Fruit fly (Drosophila melanogaster) whole organism, embryonic: ENCODE data around the gene Ppcs.

Source experiments
- B-H1 ChIP-seq: fragments of 200-800 bp; sonication (Bioruptor generic); IDR thresholded peaks from 3 replicates; pipeline ENCODE4 v1.3.6; 2022; ENCODE audit warnings: missing biosample characterization, missing genetic modification characterization
- B-H2 ChIP-seq: fragments of 200-800 bp; sonication (Bioruptor generic); optimal IDR thresholded peaks from 2 replicates; lab custom pipeline; 2018; ENCODE audit warnings: missing biosample characterization, mild to moderate bottlenecking, missing genetic modification characterization
- BEAF-32 ChIP-seq: fragments of 200-800 bp; sonication (Bioruptor generic); optimal IDR thresholded peaks from 3 replicates; lab custom pipeline; 2017; ENCODE audit warnings: missing biosample characterization, missing genetic modification characterization, mild to moderate bottlenecking, moderate library complexity, missing genetic modification reagents
- CG10431 ChIP-seq: fragments of 200-800 bp; sonication (Bioruptor generic); optimal IDR thresholded peaks from 3 replicates; lab custom pipeline; 2018; ENCODE audit warnings: missing biosample characterization, mild to moderate bottlenecking, missing genetic modification characterization
- CG10462 ChIP-seq: fragments of 200-800 bp; sonication (Bioruptor generic); optimal IDR thresholded peaks from 2 replicates; lab custom pipeline; 2016; ENCODE audit warnings: missing biosample characterization, missing genetic modification characterization
- CG12071 ChIP-seq: fragments of 200-800 bp; sonication (Bioruptor generic); optimal IDR thresholded peaks from 3 replicates; lab custom pipeline; 2018; ENCODE audit warnings: missing biosample characterization, mild to moderate bottlenecking, missing genetic modification characterization
- CG1233 ChIP-seq: fragments of 200-800 bp; sonication (Bioruptor generic); optimal IDR thresholded peaks from 4 replicates; lab custom pipeline; 2018; ENCODE audit warnings: missing biosample characterization, mild to moderate bottlenecking, missing genetic modification characterization
- CG13894 ChIP-seq: fragments of 200-800 bp; sonication (Bioruptor generic); optimal IDR thresholded peaks from 3 replicates; lab custom pipeline; 2018; ENCODE audit warnings: missing biosample characterization, mild to moderate bottlenecking, missing genetic modification characterization, moderate library complexity
- CG16815 ChIP-seq: fragments of 200-800 bp; sonication (Bioruptor generic); optimal IDR thresholded peaks from 3 replicates; lab custom pipeline; 2017; ENCODE audit warnings: missing biosample characterization, mild to moderate bottlenecking, missing genetic modification characterization
- CG17328 ChIP-seq: fragments of 200-800 bp; sonication (Bioruptor generic); IDR thresholded peaks from 2 replicates; pipeline ENCODE4 v1.3.6; 2022; ENCODE audit warnings: missing biosample characterization, missing genetic modification characterization
- CG17385 ChIP-seq: fragments of 200-800 bp; sonication (Bioruptor generic); optimal IDR thresholded peaks from 3 replicates; lab custom pipeline; 2018; ENCODE audit warnings: missing biosample characterization, mild to moderate bottlenecking, missing genetic modification characterization
- CG17829 ChIP-seq: fragments of 200-800 bp; optimal IDR thresholded peaks from 2 replicates; lab custom pipeline; 2019; ENCODE audit warnings: missing biosample characterization, mild to moderate bottlenecking, missing genetic modification characterization, moderate library complexity
- CG1832 ChIP-seq: fragments of 200-800 bp; sonication (Bioruptor generic); optimal IDR thresholded peaks from 2 replicates; lab custom pipeline; 2017; ENCODE audit warnings: missing biosample characterization, mild to moderate bottlenecking, missing genetic modification characterization, inconsistent platforms
- CG18764 ChIP-seq: fragments of 200-800 bp; sonication (Bioruptor generic); optimal IDR thresholded peaks from 3 replicates; lab custom pipeline; 2016; ENCODE audit warnings: missing biosample characterization, missing genetic modification characterization
- CG2129 ChIP-seq: fragments of 200-800 bp; sonication (Bioruptor generic); IDR thresholded peaks from 2 replicates; pipeline ENCODE4 v1.3.6; 2022; ENCODE audit warnings: missing biosample characterization, missing genetic modification characterization; ENCODE audit not compliant: partially characterized antibody
- CG2712 ChIP-seq: fragments of 200-800 bp; optimal IDR thresholded peaks from 3 replicates; lab custom pipeline; 2019; ENCODE audit warnings: missing biosample characterization, mild to moderate bottlenecking, missing genetic modification characterization, moderate library complexity
- CG31365 ChIP-seq: fragments of 200-800 bp; sonication (Bioruptor generic); optimal IDR thresholded peaks from 2 replicates; lab custom pipeline; 2018; ENCODE audit warnings: missing biosample characterization, mild to moderate bottlenecking, missing genetic modification characterization
- CG32772 ChIP-seq: fragments of 200-800 bp; sonication (Bioruptor generic); IDR thresholded peaks from 2 replicates; pipeline ENCODE4 v1.3.6; 2022; ENCODE audit warnings: missing biosample characterization, missing genetic modification characterization
- CG3407 ChIP-seq: fragments of 200-800 bp; sonication (Bioruptor generic); optimal IDR thresholded peaks from 2 replicates; lab custom pipeline; 2018; ENCODE audit warnings: missing biosample characterization, mild to moderate bottlenecking, missing genetic modification characterization
- CG4328 ChIP-seq: fragments of 200-800 bp; sonication (Bioruptor generic); optimal IDR thresholded peaks from 3 replicates; lab custom pipeline; 2017; ENCODE audit warnings: missing biosample characterization, missing genetic modification reagents, missing genetic modification characterization
- CG7556 ChIP-seq: fragments of 200-800 bp; sonication (Bioruptor generic); optimal IDR thresholded peaks from 2 replicates; lab custom pipeline; 2017; ENCODE audit warnings: missing biosample characterization, mild to moderate bottlenecking, missing genetic modification characterization
- CG7987 ChIP-seq: fragments of 200-800 bp; sonication (Bioruptor generic); optimal IDR thresholded peaks from 2 replicates; lab custom pipeline; 2018; ENCODE audit warnings: missing biosample characterization, mild to moderate bottlenecking, missing genetic modification characterization, moderate library complexity
- D19B ChIP-seq: fragments of 200-800 bp; sonication (Bioruptor generic); optimal IDR thresholded peaks from 2 replicates; lab custom pipeline; 2017; ENCODE audit warnings: missing biosample characterization, mild to moderate bottlenecking, missing genetic modification characterization
- Dip3 ChIP-seq: fragments of 200-800 bp; sonication (Bioruptor generic); optimal IDR thresholded peaks from 3 replicates; lab custom pipeline; 2016; ENCODE audit warnings: missing biosample characterization, missing genetic modification characterization
- Elba2 ChIP-seq: fragments of 200-800 bp; sonication (Bioruptor generic); optimal IDR thresholded peaks from 3 replicates; lab custom pipeline; 2016; ENCODE audit warnings: missing biosample characterization, missing genetic modification characterization
- H2.0 ChIP-seq: fragments of 200-800 bp; sonication (Bioruptor generic); IDR thresholded peaks from 2 replicates; pipeline ENCODE4 v1.3.6; 2022; ENCODE audit warnings: missing biosample characterization, missing genetic modification characterization
- Hr3 ChIP-seq: fragments of 200-800 bp; sonication (Bioruptor generic); optimal IDR thresholded peaks from 3 replicates; lab custom pipeline; 2016; ENCODE audit warnings: missing biosample characterization, missing genetic modification characterization
- Hr39 ChIP-seq: fragments of >200 bp; optimal IDR thresholded peaks from 2 replicates; lab custom pipeline; 2017
- NC2β ChIP-seq: fragments of 200-800 bp; sonication (Bioruptor generic); optimal IDR thresholded peaks from 2 replicates; lab custom pipeline; 2016; ENCODE audit warnings: missing biosample characterization, missing genetic modification characterization
- Neu2 ChIP-seq: fragments of 200-800 bp; sonication (Bioruptor generic); optimal IDR thresholded peaks from 3 replicates; lab custom pipeline; 2016; ENCODE audit warnings: missing biosample characterization, missing genetic modification characterization, borderline replicate concordance
- NfI ChIP-seq: fragments of 200-800 bp; sonication (Bioruptor generic); optimal IDR thresholded peaks from 3 replicates; lab custom pipeline; 2018; ENCODE audit warnings: missing biosample characterization, mild to moderate bottlenecking, missing genetic modification characterization, moderate library complexity
- Opbp ChIP-seq: fragments of 200-800 bp; sonication (Bioruptor generic); IDR thresholded peaks from 3 replicates; pipeline ENCODE4 v1.3.6; 2022; ENCODE audit warnings: missing biosample characterization, missing genetic modification characterization; ENCODE audit not compliant: partially characterized antibody
- Ptx1 ChIP-seq: fragments of 200-800 bp; sonication (Bioruptor generic); IDR thresholded peaks from 2 replicates; pipeline ENCODE4 v1.3.6; 2022; ENCODE audit warnings: missing biosample characterization, missing genetic modification characterization
- Stat92E ChIP-seq, 3 experiments: fragments of >200 bp in 2 of 3; fragments of 200-800 bp in 1 of 3; sonication (Bioruptor generic) in 1 of 3; optimal IDR thresholded peaks; 2 replicates each; lab custom pipeline; 2017 to 2019; ENCODE audit warnings: missing biosample characterization in 3 of 3, missing genetic modification characterization in 3 of 3, mild to moderate bottlenecking in 1 of 3, moderate library complexity in 1 of 3
- amos ChIP-seq: fragments of 200-800 bp; sonication (Bioruptor generic); IDR thresholded peaks from 2 replicates; pipeline ENCODE4 v1.3.6; 2022; ENCODE audit warnings: missing biosample characterization, missing genetic modification characterization; ENCODE audit not compliant: partially characterized antibody
- ash1 ChIP-seq: fragments of 200-800 bp; sonication (Bioruptor generic); optimal IDR thresholded peaks from 2 replicates; lab custom pipeline; 2018; ENCODE audit warnings: missing biosample characterization, mild to moderate bottlenecking, missing genetic modification characterization
- croc ChIP-seq: fragments of 200-800 bp; sonication (Bioruptor generic); conservative IDR thresholded peaks from 3 replicates; pipeline ENCODE4 v1.3.6; 2022; ENCODE audit warnings: missing biosample characterization, missing genetic modification characterization
- dmrt11E ChIP-seq: fragments of 200-800 bp; sonication (Bioruptor generic); optimal IDR thresholded peaks from 3 replicates; lab custom pipeline; 2018; ENCODE audit warnings: missing biosample characterization, mild to moderate bottlenecking, missing genetic modification characterization, moderate library complexity
- esg ChIP-seq: fragments of 200-800 bp; sonication (Bioruptor generic); conservative IDR thresholded peaks from 2 replicates; pipeline ENCODE4 v1.3.6; 2022; ENCODE audit warnings: missing biosample characterization, missing genetic modification characterization
- gce ChIP-seq: fragments of 200-800 bp; sonication (Bioruptor generic); IDR thresholded peaks from 3 replicates; pipeline ENCODE4 v1.3.6; 2022; ENCODE audit warnings: missing biosample characterization, missing genetic modification characterization
- hbn ChIP-seq: fragments of 200-800 bp; sonication (Bioruptor generic); IDR thresholded peaks from 2 replicates; pipeline ENCODE4 v1.3.6; 2022; ENCODE audit warnings: missing biosample characterization, missing genetic modification characterization; ENCODE audit not compliant: partially characterized antibody
- her ChIP-seq: fragments of 200-800 bp; sonication (Bioruptor generic); optimal IDR thresholded peaks from 2 replicates; lab custom pipeline; 2016; ENCODE audit warnings: missing biosample characterization, missing genetic modification characterization
- knrl ChIP-seq: fragments of 200-800 bp; sonication (Bioruptor generic); IDR thresholded peaks from 3 replicates; pipeline ENCODE4 v1.3.6; 2022; ENCODE audit warnings: missing biosample characterization, missing genetic modification characterization; ENCODE audit not compliant: partially characterized antibody
- mirr ChIP-seq: fragments of 200-800 bp; sonication (Bioruptor generic); optimal IDR thresholded peaks from 3 replicates; lab custom pipeline; 2018; ENCODE audit warnings: missing biosample characterization, mild to moderate bottlenecking, missing genetic modification characterization
- peb ChIP-seq: fragments of 200-800 bp; sonication (Bioruptor generic); IDR thresholded peaks from 2 replicates; pipeline ENCODE4 v1.3.6; 2022; ENCODE audit warnings: missing biosample characterization, missing genetic modification characterization
- pita ChIP-seq: fragments of 200-800 bp; sonication (Bioruptor generic); optimal IDR thresholded peaks from 2 replicates; lab custom pipeline; 2017; ENCODE audit warnings: missing biosample characterization, mild to moderate bottlenecking, missing genetic modification characterization
- pnt ChIP-seq: fragments of 200-800 bp; sonication (Bioruptor generic); optimal IDR thresholded peaks from 3 replicates; lab custom pipeline; 2016; ENCODE audit warnings: missing biosample characterization, missing genetic modification characterization
- pum ChIP-seq: fragments of 200-800 bp; sonication (Bioruptor generic); optimal IDR thresholded peaks from 2 replicates; lab custom pipeline; 2016; ENCODE audit warnings: missing biosample characterization, missing genetic modification characterization
- ro ChIP-seq: fragments of 200-800 bp; sonication (Bioruptor generic); IDR thresholded peaks from 2 replicates; pipeline ENCODE4 v1.3.6; 2022; ENCODE audit warnings: missing biosample characterization, missing genetic modification characterization
- tin ChIP-seq: fragments of 200-800 bp; sonication (Bioruptor generic); optimal IDR thresholded peaks from 3 replicates; lab custom pipeline; 2016; ENCODE audit warnings: missing biosample characterization, missing genetic modification characterization
- tup ChIP-seq: fragments of 200-800 bp; sonication (Bioruptor generic); optimal IDR thresholded peaks from 2 replicates; lab custom pipeline; 2016; ENCODE audit warnings: missing biosample characterization, mild to moderate bottlenecking, missing genetic modification characterization, moderate library complexity
- usp ChIP-seq: fragments of >200 bp; optimal IDR thresholded peaks from 2 replicates; lab custom pipeline; 2017; ENCODE audit warnings: missing biosample characterization, missing genetic modification characterization

The Ppcs gene

DNA sequence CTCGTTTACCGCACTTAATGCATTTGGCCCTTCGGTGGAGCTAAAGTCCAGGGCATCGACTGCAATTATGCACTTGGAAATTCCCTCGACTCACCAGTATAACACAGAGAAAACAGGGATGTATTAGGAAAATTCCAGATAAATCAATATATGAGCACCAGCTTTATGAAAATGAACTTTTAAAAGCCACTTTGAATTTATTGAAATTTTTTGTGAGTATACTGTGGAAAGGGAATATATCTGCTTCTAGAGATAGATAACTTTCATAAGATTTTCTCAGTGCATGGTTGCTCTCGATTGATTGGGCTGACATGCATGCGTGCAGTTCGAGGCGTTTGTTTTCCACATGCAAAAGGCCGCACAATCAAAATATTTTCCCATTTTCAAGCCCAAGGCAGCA, 41.9 kb downstream of the Ppcs start (continued):
- TF ChIP-seq CG32772 (GFP tag; lab: Robert Waterston, UW) (no peak), Hr39 (no peak), pita (GFP tag; lab: Kevin White, UChicago) (no peak), amos (GFP tag; lab: Robert Waterston, UW) (no peak), CG1832 (GFP tag; lab: Kevin White, UChicago) (no peak), Opbp (no peak), CG17829 (tag; lab: Kevin White, UChicago) (peak; percentile 44), B-H2 (GFP tag; lab: Kevin White, UChicago) (no peak), Dip3 (GFP tag; lab: Kevin White, UChicago) (no peak), CG12071 (no peak), dmrt11E (peak; percentile 67), CG18764 (GFP tag; lab: Kevin White, UChicago) (no peak), CG17328 (peak; percentile 61), peb (GFP tag; lab: Robert Waterston, UW) (0 out of 2 replicates have a peak, but pooled peaks have one; percentile 28), NC2β (GFP tag; lab: Kevin White, UChicago) (peak; percentile 4), gce (GFP tag; lab: Robert Waterston, UW) (no peak), D19B (GFP tag; lab: Kevin White, UChicago) (no peak), CG16815 (GFP tag; lab: Kevin White, UChicago) (no peak), NfI (GFP tag; lab: Kevin White, UChicago) (no peak), CG1233 (GFP tag; lab: Kevin White, UChicago) (no peak), pum (GFP tag; lab: Kevin White, UChicago) (peak; percentile 13), hbn (GFP tag; lab: Robert Waterston, UW) (no peak), usp (no peak), CG10462 (no peak), CG10431 (GFP tag; lab: Kevin White, UChicago) (no peak), tin (GFP tag; lab: Kevin White, UChicago) (no peak), CG4328 (GFP tag; lab: Kevin White, UChicago) (no peak), Neu2 (GFP tag; lab: Kevin White, UChicago) (no peak), pnt (GFP tag; lab: Kevin White, UChicago) (no peak), CG31365 (tag; lab: Kevin White, UChicago) (no peak), ash1 (GFP tag; lab: Kevin White, UChicago) (no peak), her (GFP tag; lab: Kevin White, UChicago) (no peak), CG13894 (no peak), BEAF-32 (GFP tag; lab: Kevin White, UChicago) (no peak), Stat92E (GFP tag; optimal IDR thresholded peaks at IDR 0.05; lab: Kevin White, UChicago) (no peak), ro (GFP tag; lab: Robert Waterston, UW) (no peak), H2.0 (no peak), B-H1 (no peak), CG7556 (GFP tag; lab: Kevin White, UChicago) (no peak), croc (GFP tag; lab: Robert Waterston, UW) (peak; percentile 47), knrl (no peak), Hr3 (GFP tag; lab: Kevin White, UChicago) (no peak), CG2712 (tag; lab: Kevin White, UChicago) (peak; percentile 72), mirr (GFP tag; lab: Kevin White, UChicago) (no peak), tup (GFP tag; lab: Kevin White, UChicago) (no peak), CG3407 (GFP tag; lab: Kevin White, UChicago) (no peak), CG17385 (GFP tag; lab: Kevin White, UChicago) (no peak), CG2129 (no peak), Ptx1 (GFP tag; lab: Robert Waterston, UW) (no peak), esg (no peak), CG7987 (GFP tag; lab: Kevin White, UChicago) (no peak), Elba2 (GFP tag; lab: Kevin White, UChicago) (no peak)
